Worm (Caenorhabditis elegans) whole organism, L4 larva: Measurements from ENCODE around the gene mrps-11.

Source experiments
- ceh-28 ChIP-seq: fragments of 150-350 bp; optimal IDR thresholded peaks from 2 replicates; lab custom pipeline; 2014; ENCODE audit warnings: missing biosample characterization, missing genetic modification reagents, missing genetic modification characterization
- ceh-32 ChIP-seq: sonication (generic microtip); optimal IDR thresholded peaks from 2 replicates; lab custom pipeline; 2016; ENCODE audit warnings: mild to moderate bottlenecking, missing genetic modification characterization, missing compliant biosample characterization; ENCODE audit not compliant: poor library complexity
- ceh-82 ChIP-seq: sonication (generic microtip); optimal IDR thresholded peaks from 2 replicates; lab custom pipeline; 2017; ENCODE audit warnings: missing biosample characterization, missing genetic modification characterization
- daf-12 ChIP-seq: fragments of 150-350 bp; optimal IDR thresholded peaks from 2 replicates; lab custom pipeline; 2014; ENCODE audit warnings: missing biosample characterization, missing genetic modification reagents, missing genetic modification characterization
- egl-43 ChIP-seq: fragments of 200-800 bp; sonication (Bioruptor generic); IDR thresholded peaks from 2 replicates; pipeline ENCODE4 v1.3.6; 2022; ENCODE audit warnings: missing genetic modification reagents, missing genetic modification characterization, missing compliant biosample characterization
- nhr-25 ChIP-seq: sonication (generic microtip); optimal IDR thresholded peaks from 2 replicates; lab custom pipeline; 2017; ENCODE audit warnings: missing genetic modification characterization, mild to moderate bottlenecking, missing compliant biosample characterization, antibody characterized with exemption, moderate library complexity, borderline replicate concordance; ENCODE audit not compliant: insufficient read depth
- nhr-28 ChIP-seq: fragments of 150-350 bp; optimal IDR thresholded peaks from 2 replicates; lab custom pipeline; 2014; ENCODE audit warnings: missing biosample characterization, missing genetic modification characterization
- vab-7 ChIP-seq: fragments of 200-800 bp; sonication (Bioruptor generic); IDR thresholded peaks from 2 replicates; pipeline ENCODE4 v1.3.6; 2022; ENCODE audit warnings: missing genetic modification reagents, missing genetic modification characterization, missing compliant biosample characterization

- TF ChIP-seq ceh-82 (tag; lab: Kevin White, UChicago) (no peak), ceh-32 (tag; lab: Kevin White, UChicago) (no peak), nhr-25 (tag; lab: Kevin White, UChicago) (no peak), ceh-28 (tag; lab: Kevin White, UChicago) (no peak), daf-12 (no peak), nhr-28 (tag; lab: Kevin White, UChicago) (no peak), egl-43 (GFP tag; lab: Robert Waterston, UW) (no peak), vab-7 (GFP tag; lab: Robert Waterston, UW) (no peak)
Measured at ce11 chrV:12478990-12479389, 15.4 kb downstream of the mrps-11 start.
